Fruit fly (Drosophila melanogaster) whole organism, adult: ENCODE results near the gene CG15199.

Source experiments
- CG11617 ChIP-seq: fragments of 200-800 bp; sonication (Bioruptor generic); optimal IDR thresholded peaks from 2 replicates; lab custom pipeline; 2017; ENCODE audit warnings: mild to moderate bottlenecking, missing biosample characterization, missing genetic modification reagents, missing genetic modification characterization
- CG1620 ChIP-seq: fragments of 200-800 bp; sonication (Bioruptor generic); optimal IDR thresholded peaks from 2 replicates; lab custom pipeline; 2016; ENCODE audit warnings: missing biosample characterization, missing genetic modification characterization
- CG5204 ChIP-seq: fragments of 200-800 bp; sonication (Bioruptor generic); optimal IDR thresholded peaks from 2 replicates; lab custom pipeline; 2016; ENCODE audit warnings: missing biosample characterization, missing genetic modification characterization
- CG7045 ChIP-seq: fragments of 200-800 bp; sonication (Bioruptor generic); optimal IDR thresholded peaks from 2 replicates; lab custom pipeline; 2017; ENCODE audit warnings: missing biosample characterization, mild to moderate bottlenecking, missing genetic modification characterization
- CG7101 ChIP-seq: fragments of 200-800 bp; sonication (Bioruptor generic); optimal IDR thresholded peaks from 2 replicates; lab custom pipeline; 2018; ENCODE audit warnings: missing biosample characterization, mild to moderate bottlenecking, missing genetic modification characterization, moderate library complexity
- Clk ChIP-seq: fragments of 200-800 bp; sonication (Bioruptor generic); optimal IDR thresholded peaks from 2 replicates; lab custom pipeline; 2017; ENCODE audit warnings: missing biosample characterization, missing genetic modification characterization
- Hr96 ChIP-seq: fragments of 200-800 bp; sonication (Bioruptor generic); optimal IDR thresholded peaks from 2 replicates; lab custom pipeline; 2016; ENCODE audit warnings: missing biosample characterization, missing genetic modification characterization
- Mnt ChIP-seq: fragments of 200-800 bp; sonication (Bioruptor generic); optimal IDR thresholded peaks from 2 replicates; lab custom pipeline; 2016; ENCODE audit warnings: missing biosample characterization, mild to moderate bottlenecking, missing genetic modification characterization
- cnc ChIP-seq, 2 experiments: fragments of >200 bp; optimal IDR thresholded peaks; 2 replicates each; lab custom pipeline; 2017
- kay ChIP-seq: fragments of 200-800 bp; sonication (Bioruptor generic); peaks from one replicate; lab custom pipeline; 2016; ENCODE audit warnings: missing biosample characterization, missing genetic modification characterization, borderline replicate concordance
- pad ChIP-seq: fragments of 200-800 bp; sonication (Bioruptor generic); optimal IDR thresholded peaks from 3 replicates; lab custom pipeline; 2017; ENCODE audit warnings: missing biosample characterization, missing genetic modification characterization, mild to moderate bottlenecking, moderate library complexity, missing genetic modification reagents
- tj ChIP-seq: fragments of 200-800 bp; sonication (Bioruptor generic); optimal IDR thresholded peaks from 3 replicates; lab custom pipeline; 2017; ENCODE audit warnings: missing biosample characterization, mild to moderate bottlenecking, missing genetic modification characterization, moderate library complexity
- toe ChIP-seq: fragments of 200-800 bp; sonication (Bioruptor generic); optimal IDR thresholded peaks from 2 replicates; lab custom pipeline; 2016; ENCODE audit warnings: missing biosample characterization, missing genetic modification characterization

dm6 chrX:11159710-11160446 lies 18.2 kb upstream of the CG15199 start, which contains the start of gene CG32668:
- TF ChIP-seq CG7101 (tag; lab: Kevin White, UChicago) (no peak), Hr96 (GFP tag; lab: Kevin White, UChicago) (no peak), toe (no peak), pad (GFP tag; lab: Kevin White, UChicago) (no peak), CG5204 (GFP tag; lab: Kevin White, UChicago) (no peak), tj (GFP tag; lab: Kevin White, UChicago) (no peak), CG1620 (GFP tag; lab: Kevin White, UChicago) (no peak), CG7045 (no peak), CG11617 (GFP tag; lab: Kevin White, UChicago) (no peak), cnc (optimal IDR thresholded peaks at IDR 0.05; lab: Kevin White, UChicago) (no peak), Clk (GFP tag; lab: Kevin White, UChicago) (no peak), Mnt (GFP tag; lab: Kevin White, UChicago) (no peak), kay (GFP tag; lab: Kevin White, UChicago) (no peak)
